Worm (Caenorhabditis elegans): ENCODE results near the gene Y41G9A.6.

The Y41G9A.6 gene

ce11 chrX:3018505-3018996 is 14.9 kb upstream of the Y41G9A.6 start, which contains the start of gene flp-18:
Gene flp-18, minus strand, starts transcription at chrX:3018555.
- TF ChIP-seq ztf-23 (GFP tag; IDR thresholded peaks at IDR 0.05) (no peak), flt-1 (GFP tag; IDR thresholded peaks at IDR 0.05) (no peak), ztf-29 (GFP tag; IDR thresholded peaks at IDR 0.05) (no peak), ref-1 (GFP tag; conservative IDR thresholded peaks at IDR 0.05) (no peak), med-1 (GFP tag; optimal IDR thresholded peaks at IDR 0.05; ENCODE audit: insufficient read depth) (no peak), klf-2 (GFP tag; conservative IDR thresholded peaks at IDR 0.05) (no peak), tab-1 (GFP tag; IDR thresholded peaks at IDR 0.05) (no peak), T22C8.4 (GFP tag; IDR thresholded peaks at IDR 0.05) (no peak), cog-1 (tag; optimal IDR thresholded peaks at IDR 0.05) (no peak)

ce11 chrX:3009190-3009589 is 5.6 kb upstream of the Y41G9A.6 start, which contains the start of gene Y48D7A.1:
Gene Y48D7A.1, plus strand, starts transcription at chrX:3009490.
- TF ChIP-seq tab-1 (GFP tag; IDR thresholded peaks at IDR 0.05) (no peak), klf-2 (GFP tag; conservative IDR thresholded peaks at IDR 0.05) (no peak), T22C8.4 (GFP tag; IDR thresholded peaks at IDR 0.05) (no peak), ztf-29 (GFP tag; IDR thresholded peaks at IDR 0.05) (no peak), ref-1 (GFP tag; conservative IDR thresholded peaks at IDR 0.05) (no peak), med-1 (GFP tag; optimal IDR thresholded peaks at IDR 0.05; ENCODE audit: insufficient read depth) (no peak), ztf-23 (GFP tag; IDR thresholded peaks at IDR 0.05) (no peak), flt-1 (GFP tag; IDR thresholded peaks at IDR 0.05) (no peak), cog-1 (tag; optimal IDR thresholded peaks at IDR 0.05) (no peak)

ce11 chrX:2999652-3000051 is 4.0 kb downstream of the Y41G9A.6 start, which contains the start of gene Y41G9A.17:
Gene Y41G9A.17, minus strand, starts transcription at chrX:2999752.
- TF ChIP-seq tab-1 (GFP tag; IDR thresholded peaks at IDR 0.05) (no peak), med-1 (GFP tag; optimal IDR thresholded peaks at IDR 0.05; ENCODE audit: insufficient read depth) (no peak), ztf-29 (GFP tag; IDR thresholded peaks at IDR 0.05) (no peak), flt-1 (GFP tag; IDR thresholded peaks at IDR 0.05) (no peak), klf-2 (GFP tag; conservative IDR thresholded peaks at IDR 0.05) (no peak), ztf-23 (GFP tag; IDR thresholded peaks at IDR 0.05) (no peak)

ce11 chrX:2996976-2997399 is 6.6 kb downstream of the Y41G9A.6 start:
- TF ChIP-seq flt-1 (GFP tag; IDR thresholded peaks at IDR 0.05) = peak; percentile 88
- peak; percentile 87 for TF ChIP-seq klf-2 (GFP tag; conservative IDR thresholded peaks at IDR 0.05)
- peak; percentile 57; the same call in 1 of the 2 replicates for TF ChIP-seq T22C8.4 (GFP tag; IDR thresholded peaks at IDR 0.05)
- TF ChIP-seq med-1 (GFP tag; optimal IDR thresholded peaks at IDR 0.05; ENCODE audit: insufficient read depth) = peak; percentile 57
- TF ChIP-seq cog-1 (tag; optimal IDR thresholded peaks at IDR 0.05) = peak; percentile 98
- TF ChIP-seq ztf-23 (GFP tag; IDR thresholded peaks at IDR 0.05) = peak; percentile 83
- 0 out of 2 replicates have a peak, but pooled peaks have one; percentile 45 for TF ChIP-seq tab-1 (GFP tag; IDR thresholded peaks at IDR 0.05)
- no peak; the same call in 1 of the 2 replicates for TF ChIP-seq ztf-29 (GFP tag; IDR thresholded peaks at IDR 0.05)
- no peak for TF ChIP-seq ref-1 (GFP tag; conservative IDR thresholded peaks at IDR 0.05)

- TF ChIP-seq T22C8.4 (GFP tag; IDR thresholded peaks at IDR 0.05) = 0 out of 2 replicates have a peak, but pooled peaks have one; percentile 33
- no peak for TF ChIP-seq ztf-29 (GFP tag; IDR thresholded peaks at IDR 0.05)
- TF ChIP-seq med-1 (GFP tag; optimal IDR thresholded peaks at IDR 0.05; ENCODE audit: insufficient read depth) = no peak
- TF ChIP-seq cog-1 (tag; optimal IDR thresholded peaks at IDR 0.05) = no peak
- no peak for TF ChIP-seq klf-2 (GFP tag; conservative IDR thresholded peaks at IDR 0.05)
Measured at ce11 chrX:2996318-2996717, 7.3 kb downstream of the Y41G9A.6 start.

- TF ChIP-seq ztf-23 (GFP tag; IDR thresholded peaks at IDR 0.05) (no peak), cog-1 (tag; optimal IDR thresholded peaks at IDR 0.05) (no peak), klf-2 (GFP tag; conservative IDR thresholded peaks at IDR 0.05) (no peak), tab-1 (GFP tag; IDR thresholded peaks at IDR 0.05) (no peak), med-1 (GFP tag; optimal IDR thresholded peaks at IDR 0.05; ENCODE audit: insufficient read depth) (no peak), flt-1 (GFP tag; IDR thresholded peaks at IDR 0.05) (no peak), ref-1 (GFP tag; conservative IDR thresholded peaks at IDR 0.05) (no peak)
Measured at ce11 chrX:2990145-2990544, 13.5 kb downstream of the Y41G9A.6 start.

ce11 chrX:2983996-2984395 is 19.6 kb downstream of the Y41G9A.6 start, which contains the start of gene osm-5:
Gene osm-5, plus strand, starts transcription at chrX:2984263.
- TF ChIP-seq T22C8.4 (GFP tag; IDR thresholded peaks at IDR 0.05) (no peak), med-1 (GFP tag; optimal IDR thresholded peaks at IDR 0.05; ENCODE audit: insufficient read depth) (no peak), flt-1 (GFP tag; IDR thresholded peaks at IDR 0.05) (no peak), ref-1 (GFP tag; conservative IDR thresholded peaks at IDR 0.05) (no peak), tab-1 (GFP tag; IDR thresholded peaks at IDR 0.05) (no peak)

ce11 chrX:2981715-2982114 is 21.9 kb downstream of the Y41G9A.6 start, which contains the start of gene nspg-5:
Gene nspg-5, plus strand, starts transcription at chrX:2982015.
- TF ChIP-seq flt-1 (GFP tag; IDR thresholded peaks at IDR 0.05) (no peak), cog-1 (tag; optimal IDR thresholded peaks at IDR 0.05) (no peak), T22C8.4 (GFP tag; IDR thresholded peaks at IDR 0.05) (no peak), ref-1 (GFP tag; conservative IDR thresholded peaks at IDR 0.05) (no peak), ztf-29 (GFP tag; IDR thresholded peaks at IDR 0.05) (no peak), tab-1 (GFP tag; IDR thresholded peaks at IDR 0.05) (no peak), ztf-23 (GFP tag; IDR thresholded peaks at IDR 0.05) (no peak), klf-2 (GFP tag; conservative IDR thresholded peaks at IDR 0.05) (no peak), med-1 (GFP tag; optimal IDR thresholded peaks at IDR 0.05; ENCODE audit: insufficient read depth) (no peak)

ce11 chrX:2978100-2978499 is 25.5 kb downstream of the Y41G9A.6 start:
- TF ChIP-seq T22C8.4 (GFP tag; IDR thresholded peaks at IDR 0.05) = no peak
- TF ChIP-seq ref-1 (GFP tag; conservative IDR thresholded peaks at IDR 0.05) = no peak
- no peak for TF ChIP-seq med-1 (GFP tag; optimal IDR thresholded peaks at IDR 0.05; ENCODE audit: insufficient read depth)
- no peak for TF ChIP-seq ztf-23 (GFP tag; IDR thresholded peaks at IDR 0.05)
- TF ChIP-seq flt-1 (GFP tag; IDR thresholded peaks at IDR 0.05) = no peak
- TF ChIP-seq tab-1 (GFP tag; IDR thresholded peaks at IDR 0.05) = no peak
- TF ChIP-seq ztf-29 (GFP tag; IDR thresholded peaks at IDR 0.05) = no peak
- no peak for TF ChIP-seq cog-1 (tag; optimal IDR thresholded peaks at IDR 0.05)
- no peak for TF ChIP-seq klf-2 (GFP tag; conservative IDR thresholded peaks at IDR 0.05)

- TF ChIP-seq ref-1 (GFP tag; conservative IDR thresholded peaks at IDR 0.05) = no peak
Measured at ce11 chrX:2976148-2976547, 27.5 kb downstream of the Y41G9A.6 start, which contains the start of gene aakg-3. Gene aakg-3, plus strand, starts transcription at chrX:2976448.

Data from whole organism, midembryonic.